Worm (Caenorhabditis elegans) whole organism, L2 larva: ENCODE data around the gene VZK822L.2.

ENCODE experiments used
- nhr-11 ChIP-seq: fragments of 150-350 bp; optimal IDR thresholded peaks from 2 replicates; lab custom pipeline; 2014; ENCODE audit warnings: missing biosample characterization, missing genetic modification characterization
- nhr-21 ChIP-seq: fragments of 150-350 bp; optimal IDR thresholded peaks from 2 replicates; lab custom pipeline; 2014; ENCODE audit warnings: missing biosample characterization, missing genetic modification characterization
- ztf-11 ChIP-seq: sonication (generic microtip); optimal IDR thresholded peaks from 2 replicates; lab custom pipeline; 2017; ENCODE audit warnings: missing biosample characterization, missing genetic modification characterization

DNA sequence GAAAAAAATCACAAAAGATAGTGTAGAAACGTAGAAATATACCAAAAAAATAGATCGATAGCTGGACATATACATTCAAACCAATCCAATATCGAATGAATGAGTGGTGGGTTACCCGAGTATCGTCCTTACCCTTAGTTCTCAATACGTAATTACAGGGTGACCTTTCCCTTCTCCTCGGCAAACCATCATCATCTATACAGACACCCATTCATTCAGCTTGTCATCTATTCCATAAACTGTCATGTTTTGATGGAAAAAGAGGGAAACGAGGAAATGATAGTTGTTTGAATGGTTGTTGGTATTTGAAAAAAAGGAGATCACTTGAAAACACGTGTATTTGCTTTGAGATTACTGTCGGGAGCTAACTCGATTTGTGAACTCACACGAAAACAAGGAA, 12.3 kb downstream of the VZK822L.2 start:
- TF ChIP-seq nhr-21 (tag; lab: Kevin White, UChicago) (no peak), ztf-11 (tag; lab: Kevin White, UChicago) (no peak), nhr-11 (tag; lab: Kevin White, UChicago) (no peak)
